Worm (Caenorhabditis elegans): ENCODE measurements around the gene Y102E9.3.

Y102E9.3 gene

ce11 chrIII:6705515-6705914, 28.8 kb downstream of the Y102E9.3 start, which contains the start of gene F37A4.6:
TSS of gene F37A4.6 (plus strand) at chrIII:6705815.
- TF ChIP-seq ZK546.5 (tag; optimal IDR thresholded peaks at IDR 0.05) (no peak), hlh-30 (tag; optimal IDR thresholded peaks at IDR 0.05; ENCODE audit: insufficient read depth) (no peak), lim-7 (GFP tag; IDR thresholded peaks at IDR 0.05) (no peak), ceh-28 (tag; optimal IDR thresholded peaks at IDR 0.05) (no peak), unc-130 (GFP tag; optimal IDR thresholded peaks at IDR 0.05) (no peak)

ce11 chrIII:6695189-6695588, 39.1 kb downstream of the Y102E9.3 start:
- TF ChIP-seq hlh-11 (tag; optimal IDR thresholded peaks at IDR 0.05) (no peak), nhr-111 (GFP tag; optimal IDR thresholded peaks at IDR 0.05) (no peak), pha-4 (GFP tag; IDR thresholded peaks at IDR 0.05) (no peak), pha-4 (tag; optimal IDR thresholded peaks at IDR 0.05) (no peak), dpl-1 (GFP tag; optimal IDR thresholded peaks at IDR 0.05) (no peak), nhr-41 (GFP tag; IDR thresholded peaks at IDR 0.05) (no peak), zip-2 (tag; optimal IDR thresholded peaks at IDR 0.05) (no peak), skn-1 (tag; optimal IDR thresholded peaks at IDR 0.05) (no peak), zip-11 (GFP tag; IDR thresholded peaks at IDR 0.05) (no peak), nhr-237 (tag; optimal IDR thresholded peaks at IDR 0.05) (no peak), tag-97 (GFP tag; IDR thresholded peaks at IDR 0.05) (no peak), ZK337.2 (GFP tag; IDR thresholded peaks at IDR 0.05) (no peak), mdl-1 (tag; optimal IDR thresholded peaks at IDR 0.05) (peak in 1 of 2 experiments; percentile 69), aha-1 (tag) (peak; percentile 80), F10B5.3 (tag; optimal IDR thresholded peaks at IDR 0.05) (no peak), hlh-30 (tag; optimal IDR thresholded peaks at IDR 0.05; ENCODE audit: insufficient read depth) (peak; percentile 54), F44E2.7 (GFP tag; IDR thresholded peaks at IDR 0.05) (no peak), php-3 (GFP tag; IDR thresholded peaks at IDR 0.05) (no peak), set-16 (GFP tag; IDR thresholded peaks at IDR 0.05) (no peak; the same call in 1 of the 2 replicates), Y5F2A.4 (GFP tag; optimal IDR thresholded peaks at IDR 0.05) (no peak), mxl-3 (GFP tag; optimal IDR thresholded peaks at IDR 0.05) (no peak), mep-1 (tag; optimal IDR thresholded peaks at IDR 0.05) (peak; percentile 63), vab-7 (GFP tag; IDR thresholded peaks at IDR 0.05) (no peak), ZK546.5 (tag; optimal IDR thresholded peaks at IDR 0.05) (no peak), nhr-48 (tag; optimal IDR thresholded peaks at IDR 0.05) (no peak), lir-3 (tag; optimal IDR thresholded peaks at IDR 0.05) (no peak), zfp-2 (tag; optimal IDR thresholded peaks at IDR 0.05) (no peak), ama-1 (optimal IDR thresholded peaks at IDR 0.05) (no peak), aly-2 (tag; optimal IDR thresholded peaks at IDR 0.05) (no peak), zag-1 (tag; optimal IDR thresholded peaks at IDR 0.05) (no peak), R02D3.7 (tag; optimal IDR thresholded peaks at IDR 0.05) (no peak), lin-13 (GFP tag; optimal IDR thresholded peaks at IDR 0.05) (no peak), unc-62 (GFP tag; optimal IDR thresholded peaks at IDR 0.05 in 1 of 2) (peak in 1 of 2 experiments; percentile 3), unc-62 (tag; optimal IDR thresholded peaks at IDR 0.05) (no peak), unc-130 (GFP tag; optimal IDR thresholded peaks at IDR 0.05) (no peak), Y75B8A.6 (GFP tag; IDR thresholded peaks at IDR 0.05) (no peak), F26F4.8 (GFP tag; conservative IDR thresholded peaks at IDR 0.05) (no peak), daf-19 (GFP tag; conservative IDR thresholded peaks at IDR 0.05) (no peak), ceh-44 (GFP tag; IDR thresholded peaks at IDR 0.05) (no peak), lsy-2 (tag; optimal IDR thresholded peaks at IDR 0.05) (peak; percentile 61 to 62), mdt-29 (GFP tag; IDR thresholded peaks at IDR 0.05) (no peak), nhr-28 (tag; optimal IDR thresholded peaks at IDR 0.05) (no peak), saeg-2 (GFP tag; IDR thresholded peaks at IDR 0.05) (no peak), arid-1 (GFP tag; conservative IDR thresholded peaks at IDR 0.05) (no peak), spr-3 (GFP tag; optimal IDR thresholded peaks at IDR 0.05) (no peak), ztf-11 (tag; optimal IDR thresholded peaks at IDR 0.05) (no peak), nhr-42 (GFP tag; IDR thresholded peaks at IDR 0.05) (no peak), sdz-12 (GFP tag; optimal IDR thresholded peaks at IDR 0.05) (no peak), mxl-2 (GFP tag; conservative IDR thresholded peaks at IDR 0.05) (no peak)
